Worm (Caenorhabditis elegans) whole organism, young adult: Measurements from ENCODE around the gene F14D7.14.

Experiments used
- B0035.1 ChIP-seq: sonication (generic microtip); optimal IDR thresholded peaks from 2 replicates; lab custom pipeline; 2016; ENCODE audit warnings: missing genetic modification characterization, mild to moderate bottlenecking, missing compliant biosample characterization, missing genotype, missing genetic modification reagents
- C17E4.6 ChIP-seq: fragments of 200-800 bp; sonication (Bioruptor generic); IDR thresholded peaks from 2 replicates; pipeline ENCODE4 v1.3.6; 2022; ENCODE audit warnings: missing genetic modification reagents, missing genetic modification characterization, missing compliant biosample characterization
- F22D6.2 ChIP-seq: sonication (generic microtip); optimal IDR thresholded peaks from 2 replicates; lab custom pipeline; 2016; ENCODE audit warnings: mild to moderate bottlenecking, missing genetic modification characterization, missing compliant biosample characterization
- F33H1.4 ChIP-seq: fragments of 200-800 bp; sonication (Bioruptor generic); IDR thresholded peaks from 2 replicates; pipeline ENCODE4 v1.3.6; 2022; ENCODE audit warnings: missing genetic modification reagents, missing genetic modification characterization, missing compliant biosample characterization
- F57A8.1 ChIP-seq: fragments of 200-800 bp; sonication (Bioruptor generic); optimal IDR thresholded peaks from 2 replicates; lab custom pipeline; 2018; ENCODE audit warnings: mild to moderate bottlenecking, missing genetic modification characterization, moderate library complexity, missing compliant biosample characterization
- K11D2.4 ChIP-seq: fragments of 200-800 bp; sonication (Bioruptor generic); IDR thresholded peaks from 2 replicates; pipeline ENCODE4 v1.3.6; 2022; ENCODE audit warnings: missing genetic modification reagents, missing genetic modification characterization, missing compliant biosample characterization
- K12H6.12 ChIP-seq: fragments of 200-800 bp; sonication (Bioruptor generic); optimal IDR thresholded peaks from 2 replicates; lab custom pipeline; 2018; ENCODE audit warnings: mild to moderate bottlenecking, missing genetic modification characterization, missing compliant biosample characterization
- T07F8.4 ChIP-seq: sonication (generic microtip); optimal IDR thresholded peaks from 2 replicates; lab custom pipeline; 2016; ENCODE audit warnings: mild to moderate bottlenecking, missing genetic modification characterization, moderate library complexity, missing compliant biosample characterization
- T26A5.8 ChIP-seq: sonication (generic microtip); optimal IDR thresholded peaks from 2 replicates; lab custom pipeline; 2016; ENCODE audit warnings: missing genetic modification characterization, missing compliant biosample characterization
- Y56A3A.18 ChIP-seq: fragments of 200-800 bp; sonication (Bioruptor generic); IDR thresholded peaks from 2 replicates; pipeline ENCODE4 v1.3.6; 2022; ENCODE audit warnings: missing genetic modification reagents, missing genetic modification characterization, missing compliant biosample characterization
- ZK185.1 ChIP-seq: sonication (generic microtip); optimal IDR thresholded peaks from 2 replicates; lab custom pipeline; 2016; ENCODE audit warnings: mild to moderate bottlenecking, missing genetic modification characterization, missing compliant biosample characterization; ENCODE audit not compliant: poor library complexity, severe bottlenecking
- aptf-2 ChIP-seq: fragments of 200-800 bp; sonication (Bioruptor generic); conservative IDR thresholded peaks from 2 replicates; pipeline ENCODE4 v1.3.6; 2022; ENCODE audit warnings: missing genetic modification reagents, missing genetic modification characterization, missing compliant biosample characterization
- aptf-3 ChIP-seq: fragments of 200-800 bp; sonication (Bioruptor generic); IDR thresholded peaks from 2 replicates; pipeline ENCODE4 v1.3.6; 2022; ENCODE audit warnings: missing genetic modification characterization, missing compliant biosample characterization
- bed-1 ChIP-seq: fragments of 200-800 bp; sonication (Bioruptor generic); IDR thresholded peaks from 2 replicates; pipeline ENCODE4 v1.3.6; 2022; ENCODE audit warnings: missing genetic modification reagents, missing genetic modification characterization, missing compliant biosample characterization
- ccch-3 ChIP-seq: fragments of 200-800 bp; sonication (Bioruptor generic); optimal IDR thresholded peaks from 2 replicates; lab custom pipeline; 2018; ENCODE audit warnings: mild to moderate bottlenecking, missing genetic modification characterization, missing compliant biosample characterization
- cebp-2 ChIP-seq: fragments of 200-800 bp; sonication (Bioruptor generic); IDR thresholded peaks from 2 replicates; pipeline ENCODE4 v1.3.6; 2022; ENCODE audit warnings: missing genetic modification characterization, missing compliant biosample characterization
- ceh-27 ChIP-seq: fragments of 200-800 bp; sonication (Bioruptor generic); optimal IDR thresholded peaks from 2 replicates; lab custom pipeline; 2018; ENCODE audit warnings: mild to moderate bottlenecking, missing genetic modification characterization, moderate library complexity, missing compliant biosample characterization
- dpl-1 ChIP-seq: fragments of 150-350 bp; optimal IDR thresholded peaks from 2 replicates; lab custom pipeline; 2014; ENCODE audit warnings: missing biosample characterization, missing genetic modification reagents, missing genetic modification characterization
- efl-1 ChIP-seq: fragments of 150-350 bp; optimal IDR thresholded peaks from 2 replicates; lab custom pipeline; 2014; ENCODE audit warnings: missing biosample characterization, missing genetic modification reagents, missing genetic modification characterization
- fkh-3 ChIP-seq: sonication (generic microtip); optimal IDR thresholded peaks from 2 replicates; lab custom pipeline; 2016; ENCODE audit warnings: mild to moderate bottlenecking, missing genetic modification characterization, missing compliant biosample characterization
- hrde-1 ChIP-seq: sonication (generic microtip); optimal IDR thresholded peaks from 2 replicates; lab custom pipeline; 2016; ENCODE audit warnings: missing genetic modification characterization, mild to moderate bottlenecking, missing compliant biosample characterization, moderate library complexity, missing genotype, missing genetic modification reagents, borderline replicate concordance
- lin-35 ChIP-seq, 3 experiments: fragments of 150-350 bp in 2 of 3; sonication (generic microtip) in 1 of 3; optimal IDR thresholded peaks; 2 replicates each; lab custom pipeline; 2014 to 2018; ENCODE audit warnings: missing biosample characterization in 3 of 3, missing genetic modification characterization in 3 of 3, missing genetic modification reagents in 3 of 3
- lin-54 ChIP-seq: fragments of 200-800 bp; sonication (Bioruptor generic); optimal IDR thresholded peaks from 2 replicates; lab custom pipeline; 2018; ENCODE audit warnings: mild to moderate bottlenecking, missing genetic modification characterization, missing compliant biosample characterization
- lsl-1 ChIP-seq: fragments of 200-800 bp; sonication (Bioruptor generic); optimal IDR thresholded peaks from 2 replicates; lab custom pipeline; 2018; ENCODE audit warnings: mild to moderate bottlenecking, missing genetic modification characterization, moderate library complexity, missing compliant biosample characterization
- lsy-27 ChIP-seq: sonication (generic microtip); optimal IDR thresholded peaks from 2 replicates; lab custom pipeline; 2017; ENCODE audit warnings: missing genetic modification characterization, mild to moderate bottlenecking, missing compliant biosample characterization, antibody characterized with exemption, missing genotype, borderline replicate concordance; ENCODE audit not compliant: insufficient read depth
- madf-3 ChIP-seq: fragments of 200-800 bp; sonication (Bioruptor generic); IDR thresholded peaks from 2 replicates; pipeline ENCODE4 v1.3.6; 2022; ENCODE audit warnings: missing genetic modification reagents, missing genetic modification characterization, missing compliant biosample characterization
- madf-6 ChIP-seq: fragments of 200-800 bp; sonication (Bioruptor generic); IDR thresholded peaks from 2 replicates; pipeline ENCODE4 v1.3.6; 2022; ENCODE audit warnings: missing genetic modification reagents, missing genetic modification characterization, missing compliant biosample characterization
- madf-8 ChIP-seq: fragments of 200-800 bp; sonication (Bioruptor generic); conservative IDR thresholded peaks from 2 replicates; pipeline ENCODE4 v1.3.6; 2022; ENCODE audit warnings: missing genetic modification reagents, missing genetic modification characterization, missing compliant biosample characterization
- mel-28 ChIP-seq: sonication (generic microtip); optimal IDR thresholded peaks from 2 replicates; lab custom pipeline; 2016; ENCODE audit warnings: borderline replicate concordance, mild to moderate bottlenecking, missing genetic modification characterization, missing compliant biosample characterization
- mxl-1 ChIP-seq: sonication (generic microtip); optimal IDR thresholded peaks from 2 replicates; lab custom pipeline; 2016; ENCODE audit warnings: missing genetic modification characterization, missing compliant biosample characterization
- pbrm-1 ChIP-seq: fragments of 200-800 bp; sonication (Bioruptor generic); IDR thresholded peaks from 2 replicates; pipeline ENCODE4 v1.3.6; 2022; ENCODE audit warnings: missing genetic modification reagents, missing genetic modification characterization, missing compliant biosample characterization
- pha-4 ChIP-seq: fragments of 150-350 bp; sonication (generic microtip); optimal IDR thresholded peaks from 2 replicates; lab custom pipeline; 2014; ENCODE audit warnings: missing biosample characterization, missing genetic modification reagents, missing genetic modification characterization
- rcor-1 ChIP-seq: fragments of 200-800 bp; sonication (Bioruptor generic); IDR thresholded peaks from 2 replicates; pipeline ENCODE4 v1.3.6; 2022; ENCODE audit warnings: missing genetic modification reagents, missing genetic modification characterization, missing compliant biosample characterization
- repo-1 ChIP-seq: sonication (generic microtip); optimal IDR thresholded peaks from 2 replicates; lab custom pipeline; 2017; ENCODE audit warnings: mild to moderate bottlenecking, missing genetic modification characterization, missing compliant biosample characterization
- rpc-1 ChIP-seq, 2 experiments: fragments of 150-350 bp in 1 of 2; sonication (generic microtip) in 1 of 2; optimal IDR thresholded peaks; 2 replicates each; lab custom pipeline; 2014 to 2018; ENCODE audit warnings: missing biosample characterization in 1 of 2, missing genetic modification characterization in 1 of 2, missing genetic modification reagents in 1 of 2, missing genotype in 1 of 2
- snpc-1.1 ChIP-seq: sonication (generic microtip); optimal IDR thresholded peaks from 2 replicates; lab custom pipeline; 2017; ENCODE audit warnings: missing genetic modification characterization, mild to moderate bottlenecking, missing compliant biosample characterization, antibody characterized with exemption, moderate library complexity, missing genotype, missing genetic modification reagents; ENCODE audit not compliant: insufficient read depth
- snpc-3.4 ChIP-seq: sonication (generic microtip); optimal IDR thresholded peaks from 2 replicates; lab custom pipeline; 2017; ENCODE audit warnings: missing genetic modification characterization, mild to moderate bottlenecking, missing compliant biosample characterization, antibody characterized with exemption, moderate library complexity, missing genotype, missing genetic modification reagents
- somi-1 ChIP-seq: fragments of 200-800 bp; sonication (Bioruptor generic); optimal IDR thresholded peaks from 2 replicates; lab custom pipeline; 2018; ENCODE audit warnings: mild to moderate bottlenecking, missing genetic modification characterization, missing compliant biosample characterization
- unc-62 ChIP-seq: fragments of 150-350 bp; optimal IDR thresholded peaks from 2 replicates; lab custom pipeline; 2014; ENCODE audit warnings: missing biosample characterization, missing genetic modification reagents, missing genetic modification characterization
- zim-3 ChIP-seq: sonication (generic microtip); optimal IDR thresholded peaks from 2 replicates; lab custom pipeline; 2017; ENCODE audit warnings: mild to moderate bottlenecking, missing genetic modification characterization, moderate library complexity, missing compliant biosample characterization
- ztf-22 ChIP-seq: fragments of 200-800 bp; sonication (Bioruptor generic); optimal IDR thresholded peaks from 2 replicates; lab custom pipeline; 2018; ENCODE audit warnings: mild to moderate bottlenecking, missing genetic modification characterization, moderate library complexity, missing compliant biosample characterization

The F14D7.14 gene

DNA sequence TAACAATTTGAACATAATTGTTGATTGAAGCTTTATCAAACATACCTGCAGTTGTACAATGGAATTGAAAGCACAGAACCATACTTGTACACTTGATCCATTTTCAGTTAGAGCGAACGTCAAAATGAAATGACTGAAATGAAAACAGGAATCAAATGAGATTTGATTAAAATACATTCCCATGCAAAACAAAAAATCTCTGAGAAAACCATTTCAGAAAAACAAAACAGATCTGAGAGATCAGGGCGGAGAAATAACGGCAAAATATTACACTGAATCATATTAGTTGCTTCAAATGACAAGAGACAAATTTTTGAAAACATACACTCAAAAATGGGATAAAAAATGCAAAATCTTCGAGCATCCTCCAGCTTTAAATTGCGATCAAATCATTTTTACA lies 30.0 kb upstream of the F14D7.14 start, which contains the start of gene srt-33:
Gene srt-33 (minus strand): TSS at position 101 of the 400 bp plus-strand sequence.
- TF ChIP-seq lin-54 (GFP tag; lab: Kevin White, UChicago) (no peak), Y56A3A.18 (GFP tag; lab: Robert Waterston, UW) (no peak), lin-35 (GFP tag; optimal IDR thresholded peaks at IDR 0.05; lab: Kevin White, UChicago) (no peak), zim-3 (no peak), bed-1 (no peak), madf-3 (GFP tag; lab: Robert Waterston, UW) (no peak), F33H1.4 (no peak), F22D6.2 (tag; lab: Kevin White, UChicago) (no peak), mel-28 (tag; lab: Kevin White, UChicago) (no peak), ztf-22 (GFP tag; lab: Kevin White, UChicago) (no peak), rpc-1 (optimal IDR thresholded peaks at IDR 0.05; lab: Kevin White, UChicago) (no peak), rpc-1 (tag; optimal IDR thresholded peaks at IDR 0.05; lab: Kevin White, UChicago) (no peak), C17E4.6 (no peak), ZK185.1 (tag; lab: Kevin White, UChicago) (no peak), pbrm-1 (GFP tag; lab: Robert Waterston, UW) (no peak), snpc-3.4 (tag; lab: Kevin White, UChicago) (no peak), efl-1 (GFP tag; lab: Kevin White, UChicago) (no peak), unc-62 (GFP tag; lab: Kevin White, UChicago) (no peak), repo-1 (tag; lab: Kevin White, UChicago) (no peak), B0035.1 (tag; lab: Kevin White, UChicago) (no peak), snpc-1.1 (tag; lab: Kevin White, UChicago) (no peak)

DNA sequence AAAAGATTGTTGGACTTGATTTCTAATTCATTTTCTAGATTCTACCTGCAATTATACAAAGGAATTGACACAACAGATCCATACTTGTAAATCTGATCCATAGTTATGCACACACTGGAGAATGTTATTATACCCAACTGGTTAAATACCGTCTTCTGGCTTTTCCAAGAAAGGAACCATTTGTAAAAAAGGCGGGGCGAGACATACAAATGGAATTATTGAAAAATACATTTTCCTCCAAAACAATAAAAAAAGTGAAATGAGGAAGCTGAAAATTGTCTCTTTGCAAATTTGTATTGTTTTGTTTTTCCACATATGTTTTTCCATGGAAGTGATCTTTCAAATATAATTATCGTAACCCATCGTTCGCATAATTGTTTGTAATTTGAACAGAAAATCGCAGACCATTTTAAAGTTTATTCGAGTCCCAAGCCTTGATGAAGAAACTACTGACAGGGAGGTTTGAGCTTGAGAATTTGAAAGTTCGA lies 27.5 kb upstream of the F14D7.14 start, which contains the start of the genes srt-74 and F40G12.9:
Gene srt-74 (minus strand): TSS at position 101 of the 488 bp plus-strand sequence.
Gene F40G12.9 (plus strand): TSS at position 438 of the 488 bp plus-strand sequence.
- TF ChIP-seq K11D2.4 (GFP tag; lab: Robert Waterston, UW) (no peak), T07F8.4 (no peak), T26A5.8 (tag; lab: Kevin White, UChicago) (no peak), lsl-1 (GFP tag; lab: Kevin White, UChicago) (no peak), aptf-3 (GFP tag; lab: Robert Waterston, UW) (no peak)
- TF ChIP-seq, all 124 proteins: peak for 0

DNA sequence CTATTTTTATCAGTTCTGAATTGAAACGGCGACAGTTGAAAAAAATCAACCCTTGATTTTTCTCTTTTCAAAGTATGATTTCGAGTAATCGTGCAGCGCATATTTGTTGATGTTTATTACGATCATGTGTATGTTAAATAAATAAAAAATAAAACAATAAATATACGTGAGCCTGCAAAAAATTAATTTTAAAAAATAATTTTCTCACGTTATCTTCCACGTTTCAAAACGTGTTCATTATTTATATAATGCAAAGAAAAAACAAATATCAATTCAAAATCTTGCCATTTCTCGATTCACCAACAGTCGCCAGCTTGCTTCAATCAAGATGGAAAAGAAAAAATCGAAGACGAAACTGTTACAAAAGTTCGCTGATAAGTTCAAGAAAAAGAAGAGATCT lies 26.5 kb upstream of the F14D7.14 start, which contains the start of gene F40G12.10:
Gene F40G12.10 (plus strand): TSS at position 301 of the 400 bp plus-strand sequence.
- TF ChIP-seq ceh-27 (no peak), cebp-2 (GFP tag; lab: Robert Waterston, UW) (no peak), rcor-1 (GFP tag; lab: Robert Waterston, UW) (no peak)

DNA sequence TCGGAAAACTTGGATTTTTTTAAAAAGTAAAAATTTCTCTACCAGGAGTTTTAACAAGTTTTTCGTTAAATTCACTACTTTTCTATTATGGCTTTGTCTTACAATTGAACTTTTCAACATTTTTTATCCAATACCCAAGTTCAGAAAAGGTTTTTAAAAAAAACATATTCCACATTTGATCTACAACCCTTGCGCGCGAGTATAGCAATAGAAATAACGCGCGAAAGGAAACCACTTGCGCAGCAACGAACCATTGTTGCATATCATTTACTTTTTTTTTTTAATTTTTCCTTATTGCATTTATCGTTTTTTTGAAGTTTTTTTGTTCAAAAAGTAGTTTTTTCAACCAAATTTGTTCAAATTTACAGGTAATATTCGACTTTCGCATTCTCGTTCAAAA lies 23.9 kb upstream of the F14D7.14 start, which contains the start of gene F40G12.11:
Gene F40G12.11 (plus strand): TSS at position 369 of the 400 bp plus-strand sequence.
- TF ChIP-seq lsy-27 (tag; lab: Kevin White, UChicago) (no peak), hrde-1 (tag; lab: Kevin White, UChicago) (no peak), K12H6.12 (tag; lab: Kevin White, UChicago) (no peak), snpc-3.4 (tag; lab: Kevin White, UChicago) (no peak), mxl-1 (tag; lab: Kevin White, UChicago) (no peak), somi-1 (GFP tag; lab: Kevin White, UChicago) (no peak), F57A8.1 (GFP tag; lab: Kevin White, UChicago) (no peak), ZK185.1 (tag; lab: Kevin White, UChicago) (no peak), ccch-3 (GFP tag; lab: Kevin White, UChicago) (no peak), madf-6 (peak; percentile 52; the same call in 1 of the 2 replicates), aptf-2 (GFP tag; lab: Robert Waterston, UW) (no peak), efl-1 (GFP tag; lab: Kevin White, UChicago) (peak; percentile 78), fkh-3 (tag; lab: Kevin White, UChicago) (no peak), pha-4 (tag; lab: Kevin White, UChicago) (no peak), madf-3 (GFP tag; lab: Robert Waterston, UW) (no peak), madf-8 (GFP tag; lab: Robert Waterston, UW) (0 out of 2 replicates have a peak, but pooled peaks have one; percentile 18), dpl-1 (GFP tag; lab: Kevin White, UChicago) (peak; percentile 34)
